Worm (Caenorhabditis elegans): Measurements from ENCODE around the gene Y39A3CL.4.
A peak's percentile ranks its signal among the peaks of the same experiment; 100 is the strongest.

The Y39A3CL.4 gene

DNA sequence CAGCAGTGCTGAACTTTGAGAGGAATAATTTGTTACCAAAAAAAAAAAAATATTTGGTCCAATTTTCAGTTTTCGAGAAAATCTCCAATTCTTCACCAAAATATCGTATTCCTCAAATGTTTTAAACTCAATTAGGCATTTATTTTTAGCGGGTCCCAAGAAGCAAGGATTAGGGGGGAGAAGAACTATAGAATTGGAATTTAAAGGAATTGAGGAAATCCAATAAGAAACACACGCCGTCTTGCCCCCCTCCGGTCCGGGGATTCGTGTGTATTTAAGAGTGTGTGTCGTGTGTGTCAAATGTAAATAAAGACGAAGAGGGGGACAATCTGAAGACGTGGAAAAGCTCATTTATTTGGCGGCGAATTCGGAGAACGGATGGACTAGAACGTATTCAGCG, 44.5 kb downstream of the Y39A3CL.4 start:
- TF ChIP-seq snpc-4 (tag; optimal IDR thresholded peaks at IDR 0.05) (no peak), zfp-3 (GFP tag; conservative IDR thresholded peaks at IDR 0.05) (no peak), fkh-10 (GFP tag; optimal IDR thresholded peaks at IDR 0.05) (peak; percentile 31), daf-12 (tag; optimal IDR thresholded peaks at IDR 0.05) (no peak), gei-8 (GFP tag; optimal IDR thresholded peaks at IDR 0.05) (no peak), pqm-1 (tag; optimal IDR thresholded peaks at IDR 0.05) (no peak), lin-1 (GFP tag; IDR thresholded peaks at IDR 0.05) (no peak), unc-62 (GFP tag; optimal IDR thresholded peaks at IDR 0.05 in 1 of 2) (peak in 1 of 2 experiments; percentile 6), unc-62 (tag; optimal IDR thresholded peaks at IDR 0.05) (no peak), unc-130 (GFP tag; optimal IDR thresholded peaks at IDR 0.05) (no peak)

- no peak for TF ChIP-seq zag-1 (tag; optimal IDR thresholded peaks at IDR 0.05)
- no peak for TF ChIP-seq madf-5 (GFP tag; IDR thresholded peaks at IDR 0.05)
- TF ChIP-seq lin-29 (GFP tag; IDR thresholded peaks at IDR 0.05) = no peak
- peak; percentile 28; the same call in 1 of the 2 replicates for TF ChIP-seq set-16 (GFP tag; IDR thresholded peaks at IDR 0.05)
- no peak for TF ChIP-seq ztf-7 (tag; optimal IDR thresholded peaks at IDR 0.05)
- TF ChIP-seq ceh-28 (tag; optimal IDR thresholded peaks at IDR 0.05) = no peak
These were observed 44.9 kb downstream of the Y39A3CL.4 start, which contains the start of gene ser-4 for ce11 chrIII:1733001-1733400. Gene ser-4 (minus strand): TSS chrIII:1733101.

- TF ChIP-seq nhr-41 (GFP tag; IDR thresholded peaks at IDR 0.05) (no peak), aha-1 (tag) (peak; percentile 70), fkh-10 (GFP tag; optimal IDR thresholded peaks at IDR 0.05) (peak; percentile 80), ces-1 (GFP tag; optimal IDR thresholded peaks at IDR 0.05) (peak; percentile 80), tag-97 (GFP tag; IDR thresholded peaks at IDR 0.05) (no peak)
These were observed 46.0 kb downstream of the Y39A3CL.4 start for ce11 chrIII:1731850-1732249.

Measured in whole organism, L4 larva.